Worm (Caenorhabditis elegans) whole organism, L4 larva: ENCODE results near the gene pptr-1.

Experiments
- D1046.2 ChIP-seq: fragments of 200-800 bp; sonication (Bioruptor generic); IDR thresholded peaks from 2 replicates; pipeline ENCODE4 v1.3.6; 2022; ENCODE audit warnings: missing genetic modification characterization, missing compliant biosample characterization
- F37D6.2 ChIP-seq: sonication (generic microtip); optimal IDR thresholded peaks from 2 replicates; lab custom pipeline; 2016; ENCODE audit warnings: mild to moderate bottlenecking, missing genetic modification characterization, missing compliant biosample characterization
- F44E2.7 ChIP-seq: fragments of 200-800 bp; sonication (Bioruptor generic); IDR thresholded peaks from 2 replicates; pipeline ENCODE4 v2.1.2; 2022; ENCODE audit warnings: missing genetic modification characterization, missing compliant biosample characterization
- F49E8.2 ChIP-seq: sonication (generic microtip); optimal IDR thresholded peaks from 2 replicates; lab custom pipeline; 2016; ENCODE audit warnings: missing compliant biosample characterization, mild to moderate bottlenecking, missing genetic modification characterization, borderline replicate concordance
- R02D3.7 ChIP-seq: fragments of 150-350 bp; sonication (generic microtip); optimal IDR thresholded peaks from 3 replicates; lab custom pipeline; 2014; ENCODE audit warnings: missing biosample characterization, missing genetic modification characterization
- T20F7.1 ChIP-seq: fragments of 200-800 bp; sonication (Bioruptor generic); optimal IDR thresholded peaks from 2 replicates; lab custom pipeline; 2018; ENCODE audit warnings: mild to moderate bottlenecking, missing genetic modification characterization, missing compliant biosample characterization
- T26A8.4 ChIP-seq: fragments of 200-800 bp; sonication (Bioruptor generic); IDR thresholded peaks from 2 replicates; pipeline ENCODE4 v1.3.6; 2022; ENCODE audit warnings: missing genetic modification characterization, missing compliant biosample characterization
- Y48G9A.11 ChIP-seq: fragments of 200-800 bp; sonication (Bioruptor generic); IDR thresholded peaks from 2 replicates; pipeline ENCODE4 v1.3.6; 2022; ENCODE audit warnings: missing genetic modification reagents, missing genetic modification characterization, missing compliant biosample characterization
- Y75B8A.6 ChIP-seq: fragments of 200-800 bp; sonication (Bioruptor generic); IDR thresholded peaks from 2 replicates; pipeline ENCODE4 v1.3.6; 2022; ENCODE audit warnings: missing genetic modification reagents, missing genetic modification characterization, missing compliant biosample characterization
- ZK337.2 ChIP-seq: fragments of 200-800 bp; sonication (Bioruptor generic); IDR thresholded peaks from 2 replicates; pipeline ENCODE4 v1.3.6; 2022; ENCODE audit warnings: missing genetic modification reagents, missing genetic modification characterization, missing compliant biosample characterization
- ZK546.5 ChIP-seq, 2 experiments: sonication (generic microtip); optimal IDR thresholded peaks; 2 replicates each; lab custom pipeline; 2017; ENCODE audit warnings: missing biosample characterization in 2 of 2, missing genetic modification characterization in 2 of 2
- aly-2 ChIP-seq: sonication (generic microtip); optimal IDR thresholded peaks from 2 replicates; lab custom pipeline; 2018; ENCODE audit warnings: missing biosample characterization, missing genetic modification characterization
- ama-1 ChIP-seq: fragments of 150-350 bp; optimal IDR thresholded peaks from 2 replicates; lab custom pipeline; 2014; ENCODE audit warnings: inconsistent platforms, mixed read lengths
- attf-4 ChIP-seq: sonication (generic microtip); optimal IDR thresholded peaks from 3 replicates; lab custom pipeline; 2017; ENCODE audit warnings: missing biosample characterization, missing genetic modification characterization
- ceh-28 ChIP-seq: fragments of 150-350 bp; optimal IDR thresholded peaks from 2 replicates; lab custom pipeline; 2014; ENCODE audit warnings: missing biosample characterization, missing genetic modification reagents, missing genetic modification characterization
- ceh-32 ChIP-seq: sonication (generic microtip); optimal IDR thresholded peaks from 2 replicates; lab custom pipeline; 2016; ENCODE audit warnings: mild to moderate bottlenecking, missing genetic modification characterization, missing compliant biosample characterization; ENCODE audit not compliant: poor library complexity
- ces-1 ChIP-seq: fragments of 150-350 bp; sonication (generic microtip); optimal IDR thresholded peaks from 4 replicates; lab custom pipeline; 2014; ENCODE audit warnings: missing biosample characterization, missing genetic modification reagents, missing genetic modification characterization
- daf-12 ChIP-seq: fragments of 150-350 bp; optimal IDR thresholded peaks from 2 replicates; lab custom pipeline; 2014; ENCODE audit warnings: missing biosample characterization, missing genetic modification reagents, missing genetic modification characterization
- daf-19 ChIP-seq: fragments of 200-800 bp; sonication (Bioruptor generic); conservative IDR thresholded peaks from 2 replicates; pipeline ENCODE4 v1.3.6; 2022; ENCODE audit warnings: missing genetic modification characterization, missing compliant biosample characterization
- daf-8 ChIP-seq: fragments of 200-800 bp; sonication (Bioruptor generic); IDR thresholded peaks from 2 replicates; pipeline ENCODE4 v1.3.6; 2022; ENCODE audit warnings: missing genetic modification characterization, missing compliant biosample characterization
- dmd-6 ChIP-seq: fragments of 200-800 bp; sonication (Bioruptor generic); IDR thresholded peaks from 2 replicates; pipeline ENCODE4 v1.3.6; 2022; ENCODE audit warnings: missing genetic modification reagents, missing genetic modification characterization, missing compliant biosample characterization
- dmd-9 ChIP-seq: fragments of 200-800 bp; sonication (Bioruptor generic); IDR thresholded peaks from 2 replicates; pipeline ENCODE4 v1.3.6; 2022; ENCODE audit warnings: missing genetic modification reagents, missing genetic modification characterization, missing compliant biosample characterization
- egl-43 ChIP-seq: fragments of 200-800 bp; sonication (Bioruptor generic); IDR thresholded peaks from 2 replicates; pipeline ENCODE4 v1.3.6; 2022; ENCODE audit warnings: missing genetic modification reagents, missing genetic modification characterization, missing compliant biosample characterization
- fkh-10 ChIP-seq: fragments of 150-350 bp; optimal IDR thresholded peaks from 2 replicates; lab custom pipeline; 2014; ENCODE audit warnings: missing biosample characterization, missing genetic modification reagents, missing genetic modification characterization
- hlh-30 ChIP-seq: sonication (generic microtip); optimal IDR thresholded peaks from 2 replicates; lab custom pipeline; 2017; ENCODE audit warnings: antibody characterized with exemption, mild to moderate bottlenecking, missing genetic modification characterization, missing compliant biosample characterization; ENCODE audit not compliant: insufficient read depth
- jun-1 ChIP-seq: fragments of 150-350 bp; optimal IDR thresholded peaks from 2 replicates; lab custom pipeline; 2014; ENCODE audit warnings: missing biosample characterization, missing genetic modification reagents, missing genetic modification characterization
- lin-15B ChIP-seq: fragments of 150-350 bp; sonication (generic microtip); optimal IDR thresholded peaks from 3 replicates; lab custom pipeline; 2014; ENCODE audit warnings: missing biosample characterization, missing genetic modification characterization
- lin-38 ChIP-seq: fragments of 200-800 bp; sonication (Bioruptor generic); IDR thresholded peaks from 2 replicates; pipeline ENCODE4 v1.3.6; 2022; ENCODE audit warnings: missing genetic modification reagents, missing genetic modification characterization, missing compliant biosample characterization
- lsy-2 ChIP-seq, 2 experiments: fragments of 150-350 bp in 1 of 2; sonication (generic microtip) in 1 of 2; optimal IDR thresholded peaks; 2 replicates each; lab custom pipeline; 2014 to 2017; ENCODE audit warnings: missing biosample characterization in 2 of 2, missing genetic modification characterization in 2 of 2
- madf-9 ChIP-seq: fragments of 200-800 bp; sonication (Bioruptor generic); conservative IDR thresholded peaks from 2 replicates; pipeline ENCODE4 v1.3.6; 2022; ENCODE audit warnings: missing genetic modification reagents, missing genetic modification characterization, missing compliant biosample characterization
- mdl-1 ChIP-seq, 2 experiments: fragments of 150-350 bp in 1 of 2; sonication (generic microtip) in 1 of 2; optimal IDR thresholded peaks; 2 replicates each; lab custom pipeline; 2014 to 2017; ENCODE audit warnings: missing biosample characterization in 2 of 2, missing genetic modification characterization in 2 of 2
- mdt-29 ChIP-seq: fragments of 200-800 bp; sonication (Bioruptor generic); IDR thresholded peaks from 2 replicates; pipeline ENCODE4 v1.3.6; 2022; ENCODE audit warnings: missing genetic modification reagents, missing genetic modification characterization, missing compliant biosample characterization
- mxl-2 ChIP-seq: fragments of 200-800 bp; sonication (Bioruptor generic); conservative IDR thresholded peaks from 2 replicates; pipeline ENCODE4 v1.3.6; 2022; ENCODE audit warnings: missing genetic modification reagents, missing genetic modification characterization, missing compliant biosample characterization
- mxl-3 ChIP-seq: fragments of 200-800 bp; sonication (Bioruptor generic); optimal IDR thresholded peaks from 2 replicates; lab custom pipeline; 2018; ENCODE audit warnings: mild to moderate bottlenecking, missing genetic modification characterization, missing compliant biosample characterization
- nhr-10 ChIP-seq: fragments of 150-350 bp; optimal IDR thresholded peaks from 2 replicates; lab custom pipeline; 2014; ENCODE audit warnings: missing biosample characterization, missing genetic modification characterization
- nhr-102 ChIP-seq: sonication (generic microtip); optimal IDR thresholded peaks from 2 replicates; lab custom pipeline; 2016; ENCODE audit warnings: mild to moderate bottlenecking, missing genetic modification characterization, moderate library complexity, missing compliant biosample characterization
- nhr-11 ChIP-seq: fragments of 150-350 bp; optimal IDR thresholded peaks from 2 replicates; lab custom pipeline; 2014; ENCODE audit warnings: missing biosample characterization, missing genetic modification characterization
- nhr-237 ChIP-seq: sonication (generic microtip); optimal IDR thresholded peaks from 2 replicates; lab custom pipeline; 2017; ENCODE audit warnings: missing biosample characterization, missing genetic modification characterization
- nhr-28 ChIP-seq: fragments of 150-350 bp; optimal IDR thresholded peaks from 2 replicates; lab custom pipeline; 2014; ENCODE audit warnings: missing biosample characterization, missing genetic modification characterization
- nhr-41 ChIP-seq: fragments of 200-800 bp; sonication (Bioruptor generic); IDR thresholded peaks from 2 replicates; pipeline ENCODE4 v1.3.6; 2022; ENCODE audit warnings: missing genetic modification reagents, missing genetic modification characterization, missing compliant biosample characterization
- nhr-42 ChIP-seq: fragments of 200-800 bp; sonication (Bioruptor generic); IDR thresholded peaks from 2 replicates; pipeline ENCODE4 v1.3.6; 2022; ENCODE audit warnings: missing genetic modification characterization, missing compliant biosample characterization
- nhr-77 ChIP-seq: fragments of 150-350 bp; optimal IDR thresholded peaks from 2 replicates; lab custom pipeline; 2014; ENCODE audit warnings: missing biosample characterization, missing genetic modification characterization
- pha-4 ChIP-seq, 2 experiments: fragments of 150-350 bp in 1 of 2; fragments of 200-800 bp in 1 of 2; sonication (Bioruptor generic) in 1 of 2; IDR thresholded peaks in 1 of 2; optimal IDR thresholded peaks in 1 of 2; 2 replicates each; pipeline versions ENCODE4 v1.3.6 to Lab custom; 2014 to 2022; ENCODE audit warnings: missing genetic modification characterization in 2 of 2, missing genetic modification reagents in 2 of 2, missing biosample characterization in 1 of 2, missing compliant biosample characterization in 1 of 2
- set-16 ChIP-seq: fragments of 200-800 bp; sonication (Bioruptor generic); IDR thresholded peaks from 2 replicates; pipeline ENCODE4 v1.3.6; 2022; ENCODE audit warnings: missing genetic modification reagents, missing genetic modification characterization, missing compliant biosample characterization
- snpc-1.2 ChIP-seq: fragments of 200-800 bp; sonication (Bioruptor generic); IDR thresholded peaks from 2 replicates; pipeline ENCODE4 v1.3.6; 2022; ENCODE audit warnings: missing genetic modification reagents, missing genetic modification characterization, missing compliant biosample characterization
- snpc-4 ChIP-seq: fragments of 150-350 bp; optimal IDR thresholded peaks from 2 replicates; lab custom pipeline; 2014; ENCODE audit warnings: missing biosample characterization, missing genetic modification characterization
- spr-3 ChIP-seq: fragments of 200-800 bp; sonication (Bioruptor generic); optimal IDR thresholded peaks from 2 replicates; lab custom pipeline; 2018; ENCODE audit warnings: mild to moderate bottlenecking, missing genetic modification characterization, missing compliant biosample characterization
- tra-1 ChIP-seq: fragments of 200-800 bp; sonication (Bioruptor generic); IDR thresholded peaks from 2 replicates; pipeline ENCODE4 v1.3.6; 2022; ENCODE audit warnings: missing genetic modification reagents, missing genetic modification characterization, missing compliant biosample characterization
- unc-62 ChIP-seq, 3 experiments: fragments of 150-350 bp in 1 of 3; sonication (generic microtip); optimal IDR thresholded peaks in 2 of 3; peaks in 1 of 3; 1 replicate in 1 of 3; 2 replicates in 2 of 3; lab custom pipeline; 2014 to 2017; ENCODE audit warnings: missing biosample characterization in 3 of 3, missing genetic modification characterization in 3 of 3, missing genetic modification reagents in 3 of 3, missing genotype in 1 of 3
- zag-1 ChIP-seq: fragments of 150-350 bp; optimal IDR thresholded peaks from 2 replicates; lab custom pipeline; 2014; ENCODE audit warnings: missing biosample characterization, missing genetic modification characterization
- zip-2 ChIP-seq: fragments of 150-350 bp; optimal IDR thresholded peaks from 2 replicates; lab custom pipeline; 2014; ENCODE audit warnings: missing biosample characterization, missing genetic modification characterization

The pptr-1 gene

DNA sequence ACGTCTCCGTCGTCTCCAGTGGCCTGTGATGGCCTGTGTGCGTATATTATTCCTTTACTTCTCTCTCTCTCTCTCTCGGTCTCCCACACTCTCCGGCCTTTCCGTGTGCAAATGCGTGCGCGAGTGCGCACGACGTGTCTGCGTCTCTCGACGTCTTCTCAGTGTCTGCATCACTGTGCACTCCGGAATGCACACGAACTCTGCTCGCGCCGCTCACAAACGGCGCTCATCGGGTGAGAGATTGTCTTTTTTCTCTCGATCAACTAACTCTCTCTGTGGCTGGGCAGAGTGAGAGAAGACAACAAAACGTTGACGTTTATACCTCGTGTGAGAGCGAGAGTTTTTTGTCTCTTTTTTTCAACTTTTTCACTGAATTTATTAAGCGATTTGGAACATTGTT, 1.4 kb upstream of the pptr-1 start (continued):
- TF ChIP-seq spr-3 (peak; percentile 31), nhr-42 (GFP tag; lab: Robert Waterston, UW) (peak; percentile 57; the same call in 1 of the 2 replicates), mxl-3 (GFP tag; lab: Kevin White, UChicago) (peak; percentile 91), T26A8.4 (peak; percentile 72; the same call in 1 of the 2 replicates), mxl-2 (GFP tag; lab: Robert Waterston, UW) (peak; percentile 45; the same call in 1 of the 2 replicates), nhr-102 (tag; lab: Kevin White, UChicago) (peak; percentile 75), lin-38 (GFP tag; lab: Robert Waterston, UW) (peak; percentile 65), ceh-32 (tag; lab: Kevin White, UChicago) (no peak), ceh-28 (tag; lab: Kevin White, UChicago) (no peak), nhr-237 (no peak), F49E8.2 (tag; lab: Kevin White, UChicago) (no peak), ZK546.5 (tag; optimal IDR thresholded peaks at IDR 0.05; lab: Kevin White, UChicago) (no peak), R02D3.7 (no peak), dmd-9 (GFP tag; lab: Robert Waterston, UW) (peak; percentile 74), lin-15B (no peak), Y75B8A.6 (GFP tag; lab: Robert Waterston, UW) (peak; percentile 36; the same call in 1 of the 2 replicates), daf-19 (GFP tag; lab: Robert Waterston, UW) (no peak), nhr-28 (peak; percentile 84), nhr-77 (tag; lab: Kevin White, UChicago) (peak; percentile 93), T20F7.1 (GFP tag; lab: Kevin White, UChicago) (no peak), set-16 (GFP tag; lab: Robert Waterston, UW) (peak; percentile 92), nhr-41 (GFP tag; lab: Robert Waterston, UW) (no peak), nhr-11 (peak; percentile 68), madf-9 (GFP tag; lab: Robert Waterston, UW) (peak; percentile 73), aly-2 (tag; lab: Kevin White, UChicago) (no peak), ces-1 (GFP tag; lab: Kevin White, UChicago) (no peak), snpc-4 (tag; lab: Kevin White, UChicago) (no peak), zag-1 (tag; lab: Kevin White, UChicago) (no peak), ZK337.2 (GFP tag; lab: Robert Waterston, UW) (no peak), unc-62 (GFP tag; optimal IDR thresholded peaks at IDR 0.05 in 1 of 2; lab: Kevin White, UChicago) (peak in 1 of 2 experiments; percentile 97), unc-62 (tag; optimal IDR thresholded peaks at IDR 0.05; lab: Kevin White, UChicago) (no peak), lsy-2 (tag; optimal IDR thresholded peaks at IDR 0.05; lab: Kevin White, UChicago) (peak; percentile 64 to 85), nhr-10 (tag; lab: Kevin White, UChicago) (peak; percentile 84), daf-8 (GFP tag; lab: Robert Waterston, UW) (no peak), Y48G9A.11 (GFP tag; lab: Robert Waterston, UW) (no peak), ama-1 (lab: Kevin White, UChicago) (no peak), attf-4 (tag; lab: Kevin White, UChicago) (no peak), jun-1 (peak; percentile 80), D1046.2 (GFP tag; lab: Robert Waterston, UW) (no peak), F37D6.2 (peak; percentile 64), F44E2.7 (GFP tag; lab: Robert Waterston, UW) (no peak), tra-1 (GFP tag; lab: Robert Waterston, UW) (peak; percentile 92), snpc-1.2 (GFP tag; lab: Robert Waterston, UW) (no peak), pha-4 (GFP tag; IDR thresholded peaks at IDR 0.05; lab: Robert Waterston, UW) (peak; percentile 80), pha-4 (tag; optimal IDR thresholded peaks at IDR 0.05; lab: Kevin White, UChicago) (no peak), dmd-6 (peak; percentile 96), fkh-10 (GFP tag; lab: Kevin White, UChicago) (peak; percentile 58), mdt-29 (no peak), hlh-30 (tag; lab: Kevin White, UChicago) (peak; percentile 94), egl-43 (GFP tag; lab: Robert Waterston, UW) (peak; percentile 88), mdl-1 (tag; optimal IDR thresholded peaks at IDR 0.05; lab: Kevin White, UChicago) (peak; percentile 85 to 96), zip-2 (no peak), daf-12 (tag; lab: Kevin White, UChicago) (no peak)
